Fruit fly (Drosophila melanogaster) whole organism, embryonic: ENCODE measurements around the gene CG5157.
A peak's percentile ranks its signal among the peaks of the same experiment; 100 is the strongest.

Experiments
- Antp ChIP-seq: fragments of 200-800 bp; sonication (Bioruptor generic); optimal IDR thresholded peaks from 3 replicates; lab custom pipeline; 2016; ENCODE audit warnings: missing biosample characterization, missing genetic modification characterization
- Bdp1 ChIP-seq: fragments of 200-800 bp; sonication (Bioruptor generic); optimal IDR thresholded peaks from 3 replicates; lab custom pipeline; 2016; ENCODE audit warnings: missing biosample characterization, missing genetic modification characterization
- CG1024 ChIP-seq: fragments of 200-800 bp; sonication (Bioruptor generic); IDR thresholded peaks from 2 replicates; pipeline ENCODE4 v1.3.6; 2022; ENCODE audit warnings: missing biosample characterization, missing genetic modification characterization
- CG10321 ChIP-seq: fragments of 200-800 bp; sonication (Bioruptor generic); IDR thresholded peaks from 2 replicates; pipeline ENCODE4 v1.3.6; 2022; ENCODE audit warnings: missing biosample characterization, missing genetic modification characterization
- CG10431 ChIP-seq: fragments of 200-800 bp; sonication (Bioruptor generic); optimal IDR thresholded peaks from 3 replicates; lab custom pipeline; 2018; ENCODE audit warnings: missing biosample characterization, mild to moderate bottlenecking, missing genetic modification characterization
- CG10565 ChIP-seq: fragments of 200-800 bp; sonication (Bioruptor generic); optimal IDR thresholded peaks from 3 replicates; lab custom pipeline; 2016; ENCODE audit warnings: missing biosample characterization, mild to moderate bottlenecking, missing genetic modification characterization
- CG11247 ChIP-seq: fragments of 200-800 bp; sonication (Bioruptor generic); IDR thresholded peaks from 2 replicates; pipeline ENCODE4 v1.3.6; 2022; ENCODE audit warnings: missing biosample characterization, missing genetic modification characterization
- CG12236 ChIP-seq: fragments of 200-800 bp; sonication (Bioruptor generic); optimal IDR thresholded peaks from 2 replicates; lab custom pipeline; 2016; ENCODE audit warnings: missing biosample characterization, missing genetic modification characterization
- CG12942 ChIP-seq: fragments of 200-800 bp; sonication (Bioruptor generic); optimal IDR thresholded peaks from 3 replicates; lab custom pipeline; 2016; ENCODE audit warnings: missing biosample characterization, missing genetic modification characterization
- CG18011 ChIP-seq: fragments of 200-800 bp; sonication (Bioruptor generic); optimal IDR thresholded peaks from 2 replicates; lab custom pipeline; 2017; ENCODE audit warnings: missing biosample characterization, missing genetic modification characterization, mild to moderate bottlenecking, moderate library complexity, missing genotype
- CG2116 ChIP-seq: fragments of 200-800 bp; sonication (Bioruptor generic); optimal IDR thresholded peaks from 3 replicates; lab custom pipeline; 2018; ENCODE audit warnings: missing biosample characterization, mild to moderate bottlenecking, missing genetic modification characterization
- CG2678 ChIP-seq: fragments of 200-800 bp; sonication (Bioruptor generic); optimal IDR thresholded peaks from 3 replicates; lab custom pipeline; 2019; ENCODE audit warnings: missing biosample characterization, mild to moderate bottlenecking, missing genetic modification characterization, moderate library complexity
- CG2875 ChIP-seq: fragments of 200-800 bp; sonication (Bioruptor generic); optimal IDR thresholded peaks from 2 replicates; lab custom pipeline; 2017; ENCODE audit warnings: missing biosample characterization, mild to moderate bottlenecking, missing genetic modification characterization, missing genetic modification reagents
- CG32532 ChIP-seq: fragments of 200-800 bp; sonication (Bioruptor generic); IDR thresholded peaks from 2 replicates; pipeline ENCODE4 v1.3.6; 2022; ENCODE audit warnings: missing biosample characterization, missing genetic modification characterization
- CG33557 ChIP-seq: fragments of 200-800 bp; sonication (Bioruptor generic); optimal IDR thresholded peaks from 2 replicates; lab custom pipeline; 2019; ENCODE audit warnings: missing biosample characterization, mild to moderate bottlenecking, missing genetic modification characterization, moderate library complexity
- CG7928 ChIP-seq: fragments of 200-800 bp; sonication (Bioruptor generic); optimal IDR thresholded peaks from 2 replicates; lab custom pipeline; 2017; ENCODE audit warnings: missing biosample characterization, mild to moderate bottlenecking, missing genetic modification characterization
- CG8765 ChIP-seq: fragments of 200-800 bp; sonication (Bioruptor generic); IDR thresholded peaks from 2 replicates; pipeline ENCODE4 v1.3.6; 2022; ENCODE audit warnings: missing biosample characterization, missing genetic modification characterization
- CkIIα-i1 ChIP-seq: fragments of 200-800 bp; sonication (Bioruptor generic); IDR thresholded peaks from 2 replicates; pipeline ENCODE4 v1.3.6; 2022; ENCODE audit warnings: missing biosample characterization, missing genetic modification characterization
- CoRest ChIP-seq: fragments of 200-800 bp; sonication (Bioruptor generic); optimal IDR thresholded peaks from 3 replicates; lab custom pipeline; 2018; ENCODE audit warnings: missing biosample characterization, mild to moderate bottlenecking, missing genetic modification characterization, moderate library complexity
- D ChIP-seq, 2 experiments: fragments of 200-800 bp in 1 of 2; fragments of >200 bp in 1 of 2; sonication (Bioruptor generic) in 1 of 2; optimal IDR thresholded peaks; 2 replicates in 1 of 2; 3 replicates in 1 of 2; lab custom pipeline; 2017; ENCODE audit warnings: mild to moderate bottlenecking in 1 of 2, missing biosample characterization in 1 of 2, missing genetic modification characterization in 1 of 2, missing genetic modification reagents in 1 of 2
- Dad ChIP-seq: fragments of 200-800 bp; sonication (Bioruptor generic); optimal IDR thresholded peaks from 3 replicates; lab custom pipeline; 2016; ENCODE audit warnings: missing biosample characterization, missing genetic modification characterization
- Med ChIP-seq: fragments of 200-800 bp; sonication (Bioruptor generic); peaks from one replicate; lab custom pipeline; 2016; ENCODE audit warnings: missing biosample characterization, missing genetic modification characterization, mild to moderate bottlenecking, inconsistent platforms, moderate library complexity
- Meics ChIP-seq: fragments of 200-800 bp; sonication (Bioruptor generic); optimal IDR thresholded peaks from 2 replicates; lab custom pipeline; 2017; ENCODE audit warnings: missing biosample characterization, mild to moderate bottlenecking, missing genetic modification characterization
- NFAT ChIP-seq: fragments of 200-800 bp; sonication (Bioruptor generic); IDR thresholded peaks from 2 replicates; pipeline ENCODE4 v1.3.6; 2022; ENCODE audit warnings: missing biosample characterization, missing genetic modification characterization
- Oli ChIP-seq: fragments of 200-800 bp; sonication (Bioruptor generic); optimal IDR thresholded peaks from 2 replicates; lab custom pipeline; 2018; ENCODE audit warnings: missing biosample characterization, mild to moderate bottlenecking, missing genetic modification characterization, moderate library complexity
- Sox102F ChIP-seq: fragments of 200-800 bp; sonication (Bioruptor generic); optimal IDR thresholded peaks from 2 replicates; lab custom pipeline; 2018; ENCODE audit warnings: missing biosample characterization, mild to moderate bottlenecking, missing genetic modification characterization, moderate library complexity
- Sry-β ChIP-seq: fragments of 200-800 bp; sonication (Bioruptor generic); optimal IDR thresholded peaks from 2 replicates; lab custom pipeline; 2018; ENCODE audit warnings: missing biosample characterization, mild to moderate bottlenecking, missing genetic modification characterization, moderate library complexity
- Vsx1 ChIP-seq: fragments of 200-800 bp; sonication (Bioruptor generic); optimal IDR thresholded peaks from 2 replicates; lab custom pipeline; 2017; ENCODE audit warnings: missing biosample characterization, mild to moderate bottlenecking, missing genetic modification characterization, missing genetic modification reagents
- Xbp1 ChIP-seq: fragments of 200-800 bp; sonication (Bioruptor generic); optimal IDR thresholded peaks from 3 replicates; lab custom pipeline; 2016; ENCODE audit warnings: missing biosample characterization, mild to moderate bottlenecking, missing genetic modification characterization
- cato ChIP-seq: fragments of 200-800 bp; sonication (Bioruptor generic); optimal IDR thresholded peaks from 2 replicates; lab custom pipeline; 2016; ENCODE audit warnings: missing biosample characterization, missing genetic modification characterization, borderline replicate concordance
- chif ChIP-seq, 2 experiments: fragments of 200-800 bp; sonication (Bioruptor generic); optimal IDR thresholded peaks; 3 replicates each; lab custom pipeline; 2016; ENCODE audit warnings: missing biosample characterization in 2 of 2, missing genetic modification characterization in 2 of 2
- chn ChIP-seq: fragments of 200-800 bp; sonication (Bioruptor generic); optimal IDR thresholded peaks from 2 replicates; lab custom pipeline; 2016; ENCODE audit warnings: missing biosample characterization, missing genetic modification characterization
- ci ChIP-seq: fragments of 200-800 bp; sonication (Bioruptor generic); IDR thresholded peaks from 3 replicates; pipeline ENCODE4 v1.3.6; 2022; ENCODE audit warnings: missing biosample characterization, missing genetic modification characterization
- croc ChIP-seq: fragments of 200-800 bp; sonication (Bioruptor generic); conservative IDR thresholded peaks from 3 replicates; pipeline ENCODE4 v1.3.6; 2022; ENCODE audit warnings: missing biosample characterization, missing genetic modification characterization
- fd102C ChIP-seq: fragments of 200-800 bp; sonication (Bioruptor generic); optimal IDR thresholded peaks from 2 replicates; lab custom pipeline; 2018; ENCODE audit warnings: missing biosample characterization, mild to moderate bottlenecking, missing genetic modification characterization, moderate library complexity
- gcm ChIP-seq: fragments of 200-800 bp; sonication (Bioruptor generic); optimal IDR thresholded peaks from 2 replicates; lab custom pipeline; 2019; ENCODE audit warnings: missing biosample characterization, mild to moderate bottlenecking, missing genetic modification characterization, moderate library complexity
- gt ChIP-seq: fragments of 200-800 bp; sonication (Bioruptor generic); IDR thresholded peaks from 2 replicates; pipeline ENCODE4 v1.3.6; 2022; ENCODE audit warnings: missing biosample characterization, missing genetic modification characterization
- hbn ChIP-seq: fragments of 200-800 bp; sonication (Bioruptor generic); IDR thresholded peaks from 2 replicates; pipeline ENCODE4 v1.3.6; 2022; ENCODE audit warnings: missing biosample characterization, missing genetic modification characterization; ENCODE audit not compliant: partially characterized antibody
- klu ChIP-seq: fragments of 200-800 bp; sonication (Bioruptor generic); IDR thresholded peaks from 2 replicates; pipeline ENCODE4 v1.3.6; 2022; ENCODE audit warnings: missing biosample characterization, missing genetic modification characterization
- mld ChIP-seq: fragments of 200-800 bp; sonication (Bioruptor generic); IDR thresholded peaks from 3 replicates; pipeline ENCODE4 v1.3.6; 2022; ENCODE audit warnings: missing biosample characterization, missing genetic modification characterization; ENCODE audit not compliant: partially characterized antibody
- nau ChIP-seq: fragments of 200-800 bp; sonication (Bioruptor generic); optimal IDR thresholded peaks from 3 replicates; lab custom pipeline; 2017; ENCODE audit warnings: missing biosample characterization, mild to moderate bottlenecking, missing genetic modification characterization, missing genetic modification reagents
- nerfin-1 ChIP-seq: fragments of 200-800 bp; sonication (Bioruptor generic); optimal IDR thresholded peaks from 3 replicates; lab custom pipeline; 2019; ENCODE audit warnings: missing biosample characterization, mild to moderate bottlenecking, missing genetic modification characterization, moderate library complexity
- p53 ChIP-seq: fragments of 200-800 bp; sonication (Bioruptor generic); optimal IDR thresholded peaks from 2 replicates; lab custom pipeline; 2016; ENCODE audit warnings: missing biosample characterization, missing genetic modification characterization
- peb ChIP-seq: fragments of 200-800 bp; sonication (Bioruptor generic); IDR thresholded peaks from 2 replicates; pipeline ENCODE4 v1.3.6; 2022; ENCODE audit warnings: missing biosample characterization, missing genetic modification characterization
- schlank ChIP-seq: fragments of 200-800 bp; sonication (Bioruptor generic); optimal IDR thresholded peaks from 2 replicates; lab custom pipeline; 2018; ENCODE audit warnings: missing biosample characterization, mild to moderate bottlenecking, missing genetic modification characterization
- seq ChIP-seq: fragments of 200-800 bp; sonication (Bioruptor generic); IDR thresholded peaks from 2 replicates; pipeline ENCODE4 v1.3.6; 2022; ENCODE audit warnings: missing biosample characterization, missing genetic modification characterization
- sob ChIP-seq: fragments of 200-800 bp; sonication (Bioruptor generic); IDR thresholded peaks from 2 replicates; pipeline ENCODE4 v1.3.6; 2022; ENCODE audit warnings: missing biosample characterization, missing genetic modification characterization
- trem ChIP-seq: fragments of 200-800 bp; optimal IDR thresholded peaks from 3 replicates; lab custom pipeline; 2019; ENCODE audit warnings: missing biosample characterization, mild to moderate bottlenecking, missing genetic modification characterization, moderate library complexity
- wdn ChIP-seq: fragments of 200-800 bp; sonication (Bioruptor generic); IDR thresholded peaks from 2 replicates; pipeline ENCODE4 v1.3.6; 2022; ENCODE audit warnings: missing biosample characterization, missing genetic modification characterization

CG5157 gene

DNA sequence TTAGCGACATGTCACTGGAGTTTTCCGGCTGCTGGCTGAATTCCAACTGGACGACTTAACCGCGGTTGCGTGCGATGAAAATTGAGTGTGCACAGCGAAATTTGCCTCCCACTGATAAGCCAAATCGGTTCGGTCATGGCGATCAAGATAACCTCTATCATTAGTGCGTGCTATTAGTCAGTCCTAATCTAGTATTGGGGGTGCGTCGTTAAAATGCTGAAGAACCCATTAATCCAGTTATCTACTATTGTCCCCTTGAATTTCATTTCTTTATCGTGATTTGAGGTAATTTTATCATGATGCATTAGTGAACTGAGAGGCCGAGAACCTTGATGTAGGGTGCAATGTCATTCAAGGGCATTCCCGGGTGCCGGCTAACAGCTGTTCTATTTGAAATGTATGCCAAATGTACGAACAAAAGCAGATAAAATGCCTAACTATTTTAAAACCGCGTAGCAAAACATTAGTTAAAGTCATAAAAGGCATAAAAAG, 9.2 kb downstream of the CG5157 start, which contains the start of gene Pgm1 (continued):
- TF ChIP-seq CG2678 (tag; lab: Kevin White, UChicago) (peak; percentile 88), gcm (peak; percentile 74), trem (tag; lab: Kevin White, UChicago) (peak; percentile 54), NFAT (GFP tag; lab: Robert Waterston, UW) (peak; percentile 76), nau (no peak), schlank (peak; percentile 81), chif (GFP tag; optimal IDR thresholded peaks at IDR 0.05; lab: Kevin White, UChicago) (peak; percentile 88 to 90), CG2875 (GFP tag; lab: Kevin White, UChicago) (peak; percentile 69), sob (GFP tag; lab: Robert Waterston, UW) (peak; percentile 59; the same call in 1 of the 2 replicates), chn (GFP tag; lab: Kevin White, UChicago) (peak; percentile 89), CG12236 (GFP tag; lab: Kevin White, UChicago) (peak; percentile 81), p53 (GFP tag; lab: Kevin White, UChicago) (peak; percentile 89), fd102C (peak; percentile 38), CoRest (tag; lab: Kevin White, UChicago) (peak; percentile 71), cato (GFP tag; lab: Kevin White, UChicago) (peak; percentile 52), mld (GFP tag; lab: Robert Waterston, UW) (no peak), Meics (peak; percentile 84), CG1024 (GFP tag; lab: Robert Waterston, UW) (peak; percentile 46; the same call in 1 of the 2 replicates), CkIIα-i1 (no peak), Xbp1 (GFP tag; lab: Kevin White, UChicago) (peak; percentile 86), peb (GFP tag; lab: Robert Waterston, UW) (peak; percentile 52; the same call in 1 of the 2 replicates), CG33557 (GFP tag; lab: Kevin White, UChicago) (peak; percentile 58), CG10321 (GFP tag; lab: Robert Waterston, UW) (no peak), Vsx1 (GFP tag; lab: Kevin White, UChicago) (peak; percentile 51), Antp (peak; percentile 94), CG7928 (GFP tag; lab: Kevin White, UChicago) (no peak), Oli (peak; percentile 85), Sox102F (GFP tag; lab: Kevin White, UChicago) (no peak), Bdp1 (GFP tag; lab: Kevin White, UChicago) (peak; percentile 77), wdn (GFP tag; lab: Robert Waterston, UW) (peak; percentile 63), CG10431 (GFP tag; lab: Kevin White, UChicago) (no peak), CG11247 (GFP tag; lab: Robert Waterston, UW) (peak; percentile 47), gt (GFP tag; lab: Robert Waterston, UW) (no peak), hbn (GFP tag; lab: Robert Waterston, UW) (no peak), ci (peak; percentile 79), klu (GFP tag; lab: Robert Waterston, UW) (0 out of 2 replicates have a peak, but pooled peaks have one; percentile 28), CG32532 (GFP tag; lab: Robert Waterston, UW) (peak; percentile 77), nerfin-1 (tag; lab: Kevin White, UChicago) (peak; percentile 76), Sry-β (GFP tag; lab: Kevin White, UChicago) (no peak), CG18011 (GFP tag; lab: Kevin White, UChicago) (peak; percentile 45), CG12942 (GFP tag; lab: Kevin White, UChicago) (peak; percentile 85), croc (GFP tag; lab: Robert Waterston, UW) (peak; percentile 44), CG10565 (peak; percentile 10), D (optimal IDR thresholded peaks at IDR 0.05; lab: Kevin White, UChicago) (no peak), D (GFP tag; optimal IDR thresholded peaks at IDR 0.05; lab: Kevin White, UChicago) (peak; percentile 74), Med (GFP tag; lab: Kevin White, UChicago) (peak; percentile 98), seq (GFP tag; lab: Robert Waterston, UW) (peak; percentile 70), CG8765 (GFP tag; lab: Robert Waterston, UW) (peak; percentile 65), CG2116 (GFP tag; lab: Kevin White, UChicago) (no peak), Dad (GFP tag; lab: Kevin White, UChicago) (peak; percentile 81)
